Worm (Caenorhabditis elegans): Measurements from ENCODE around the gene shpk-1.
A peak's percentile ranks its signal among the peaks of the same experiment; 100 is the strongest.

The shpk-1 gene

DNA sequence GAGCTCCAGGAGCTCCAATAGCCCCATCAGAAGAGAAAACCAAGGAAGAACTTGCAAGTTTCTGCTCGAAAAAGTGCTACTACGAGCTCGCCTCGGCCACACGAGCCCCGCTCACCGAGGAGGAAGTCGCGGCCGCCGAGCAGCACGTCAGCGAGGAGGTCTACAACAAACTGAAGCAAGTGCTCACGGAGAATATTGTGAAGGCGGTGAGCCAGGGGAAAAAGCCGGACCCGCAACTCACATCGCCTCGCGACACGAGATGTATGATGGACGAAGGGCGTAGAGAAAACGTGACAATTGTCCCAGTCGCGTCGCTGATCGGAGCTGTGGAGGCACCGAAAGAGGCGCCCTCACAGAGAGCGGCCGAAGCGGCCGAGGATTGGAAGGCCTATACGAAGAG, 44.9 kb downstream of the shpk-1 start:
- TF ChIP-seq hmg-20 (GFP tag; IDR thresholded peaks at IDR 0.05) = no peak
- TF ChIP-seq lsl-1 (GFP tag; optimal IDR thresholded peaks at IDR 0.05) = no peak
- TF ChIP-seq dox-1 (GFP tag; IDR thresholded peaks at IDR 0.05) = 0 out of 2 replicates have a peak, but pooled peaks have one; percentile 6
- no peak for TF ChIP-seq B0019.2 (GFP tag; conservative IDR thresholded peaks at IDR 0.05)
- no peak for TF ChIP-seq zim-3 (tag; optimal IDR thresholded peaks at IDR 0.05)
- TF ChIP-seq athp-1 (tag; optimal IDR thresholded peaks at IDR 0.05) = no peak
- TF ChIP-seq sdz-38 (tag; optimal IDR thresholded peaks at IDR 0.05) = no peak
- no peak for TF ChIP-seq ztf-28 (GFP tag; IDR thresholded peaks at IDR 0.05)
- TF ChIP-seq xnd-1 (tag; optimal IDR thresholded peaks at IDR 0.05) = no peak
- TF ChIP-seq zfh-2 (GFP tag; conservative IDR thresholded peaks at IDR 0.05) = peak; percentile 51
- TF ChIP-seq repo-1 (tag; optimal IDR thresholded peaks at IDR 0.05) = no peak
- TF ChIP-seq snpc-1.1 (tag; optimal IDR thresholded peaks at IDR 0.05; ENCODE audit: insufficient read depth) = no peak
- no peak for TF ChIP-seq B0261.1 (tag; optimal IDR thresholded peaks at IDR 0.05)
- TF ChIP-seq pha-4 (tag; optimal IDR thresholded peaks at IDR 0.05) = no peak
- no peak for TF ChIP-seq F33H1.4 (GFP tag; IDR thresholded peaks at IDR 0.05)
- no peak for TF ChIP-seq efl-1 (GFP tag; optimal IDR thresholded peaks at IDR 0.05)
- TF ChIP-seq ceh-58 (GFP tag; IDR thresholded peaks at IDR 0.05) = no peak
- TF ChIP-seq mxl-1 (tag; optimal IDR thresholded peaks at IDR 0.05) = no peak
- no peak for TF ChIP-seq C06A6.2 (GFP tag; conservative IDR thresholded peaks at IDR 0.05)
- peak; percentile 5; the same call in 1 of the 2 replicates for TF ChIP-seq egrh-3 (GFP tag; IDR thresholded peaks at IDR 0.05)
- no peak for TF ChIP-seq F37B4.10 (GFP tag; IDR thresholded peaks at IDR 0.05)
- no peak for TF ChIP-seq madf-10 (tag; optimal IDR thresholded peaks at IDR 0.05)
- TF ChIP-seq C17E4.6 (GFP tag; IDR thresholded peaks at IDR 0.05) = no peak
- TF ChIP-seq F23B12.7 (tag; optimal IDR thresholded peaks at IDR 0.05; ENCODE audit: insufficient read depth) = no peak

DNA sequence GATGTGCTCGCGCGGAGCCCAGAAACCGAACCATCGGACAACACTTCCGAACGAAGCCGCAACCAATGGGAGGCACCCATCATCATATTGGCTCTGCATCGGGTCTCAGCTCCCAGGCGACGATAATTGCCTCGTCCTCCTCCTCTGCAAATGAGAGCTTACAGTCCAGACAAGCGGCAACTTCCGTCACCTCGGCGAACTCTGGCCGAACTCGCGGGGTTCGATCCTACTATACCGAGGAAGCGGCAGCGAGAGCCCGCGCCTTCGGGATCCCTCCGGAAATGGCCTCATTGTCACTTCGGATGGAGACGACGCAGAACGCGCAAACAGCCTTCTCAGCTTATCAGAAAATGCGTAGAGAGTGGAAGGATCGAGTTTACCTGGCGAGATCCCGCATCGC, 47.1 kb downstream of the shpk-1 start:
- TF ChIP-seq snpc-1.3 (tag; optimal IDR thresholded peaks at IDR 0.05; ENCODE audit: insufficient read depth) (no peak), ceh-100 (GFP tag; IDR thresholded peaks at IDR 0.05) (no peak), egl-44 (GFP tag; IDR thresholded peaks at IDR 0.05) (0 out of 2 replicates have a peak, but pooled peaks have one; percentile 17), F52B5.7 (tag; optimal IDR thresholded peaks at IDR 0.05) (no peak), egrh-3 (GFP tag; IDR thresholded peaks at IDR 0.05) (peak; percentile 28; the same call in 1 of the 2 replicates), hsf-1 (GFP tag; IDR thresholded peaks at IDR 0.05) (0 out of 2 replicates have a peak, but pooled peaks have one; percentile 18), zfh-2 (GFP tag; conservative IDR thresholded peaks at IDR 0.05) (peak; percentile 88)

- TF ChIP-seq hmg-20 (GFP tag; IDR thresholded peaks at IDR 0.05) = no peak
- TF ChIP-seq lag-1 (GFP tag; IDR thresholded peaks at IDR 0.05) = no peak
- no peak for TF ChIP-seq nfya-1 (tag; optimal IDR thresholded peaks at IDR 0.05; ENCODE audit: borderline replicate concordance, insufficient read depth)
- no peak for TF ChIP-seq cebp-1 (GFP tag; IDR thresholded peaks at IDR 0.05)
- no peak for TF ChIP-seq cebp-1 (tag; optimal IDR thresholded peaks at IDR 0.05)
- peak; percentile 67 for TF ChIP-seq him-1 (tag; optimal IDR thresholded peaks at IDR 0.05)
- peak; percentile 65 for TF ChIP-seq zim-3 (tag; optimal IDR thresholded peaks at IDR 0.05)
- no peak for TF ChIP-seq hsf-1 (GFP tag; IDR thresholded peaks at IDR 0.05)
- TF ChIP-seq nhr-90 (tag; optimal IDR thresholded peaks at IDR 0.05) = no peak
- 0 out of 2 replicates have a peak, but pooled peaks have one; percentile 18 for TF ChIP-seq B0336.3 (GFP tag; IDR thresholded peaks at IDR 0.05)
- 0 out of 2 replicates have a peak, but pooled peaks have one; percentile 48 for TF ChIP-seq Y53G8AR.9 (GFP tag; conservative IDR thresholded peaks at IDR 0.05)
- no peak for TF ChIP-seq ama-1 (optimal IDR thresholded peaks at IDR 0.05)
- no peak for TF ChIP-seq ama-1 (GFP tag; optimal IDR thresholded peaks at IDR 0.05)
- TF ChIP-seq C17E4.6 (GFP tag; IDR thresholded peaks at IDR 0.05) = no peak
- no peak for TF ChIP-seq snpc-3.4 (tag; optimal IDR thresholded peaks at IDR 0.05)
- no peak for TF ChIP-seq C06A6.2 (GFP tag; conservative IDR thresholded peaks at IDR 0.05)
- TF ChIP-seq ztf-26 (tag; optimal IDR thresholded peaks at IDR 0.05) = no peak
- TF ChIP-seq tbx-9 (tag; optimal IDR thresholded peaks at IDR 0.05; ENCODE audit: borderline replicate concordance) = no peak
- no peak for TF ChIP-seq mxl-1 (tag; optimal IDR thresholded peaks at IDR 0.05)
- TF ChIP-seq ekl-4 (GFP tag; IDR thresholded peaks at IDR 0.05) = no peak; the same call in 1 of the 2 replicates
Measured at ce11 chrIII:13656680-13657079, 48.9 kb downstream of the shpk-1 start.

Measured in whole organism, young adult.